Fruit fly (Drosophila melanogaster): ENCODE measurements around the gene CG11722.

The CG11722 gene

dm6 chr3R:10048842-10049527 lies 3.6 kb upstream of the CG11722 start, which contains the start of gene ohgt (continued):
- TF ChIP-seq CG6163 (GFP tag; IDR thresholded peaks at IDR 0.05) (no peak), CG32006 (GFP tag; optimal IDR thresholded peaks at IDR 0.05) (no peak), CG11294 (GFP tag; IDR thresholded peaks at IDR 0.05) (no peak), Hr38 (GFP tag; optimal IDR thresholded peaks at IDR 0.05) (no peak), CG10631 (GFP tag; optimal IDR thresholded peaks at IDR 0.05) (peak; percentile 31), dsx (GFP tag; optimal IDR thresholded peaks at IDR 0.05; ENCODE audit: poor library complexity, severe bottlenecking) (peak; percentile 21), Ets21C (GFP tag; optimal IDR thresholded peaks at IDR 0.05) (no peak), Eip93F (GFP tag; optimal IDR thresholded peaks at IDR 0.05) (no peak), fd59A (GFP tag; optimal IDR thresholded peaks at IDR 0.05) (peak; percentile 3), dac (GFP tag; optimal IDR thresholded peaks at IDR 0.05) (no peak), fd85E (GFP tag; optimal IDR thresholded peaks at IDR 0.05) (no peak), CG8632 (GFP tag; optimal IDR thresholded peaks at IDR 0.05) (no peak), CG9139 (GFP tag; optimal IDR thresholded peaks at IDR 0.05) (no peak), CG6792 (GFP tag; optimal IDR thresholded peaks at IDR 0.05) (no peak), CG34406 (GFP tag; optimal IDR thresholded peaks at IDR 0.05) (peak; percentile 33), achi (GFP tag; optimal IDR thresholded peaks at IDR 0.05) (peak; percentile 41), Ets96B (tag; optimal IDR thresholded peaks at IDR 0.05) (no peak), CG11902 (GFP tag; optimal IDR thresholded peaks at IDR 0.05) (no peak), CG8119 (GFP tag; IDR thresholded peaks at IDR 0.05) (no peak; the same call in 2 of the 3 replicates)

- no peak for TF ChIP-seq Eip78C (GFP tag)
- no peak for TF ChIP-seq Eip75B (GFP tag; optimal IDR thresholded peaks at IDR 0.05)
- TF ChIP-seq eg (GFP tag; IDR thresholded peaks at IDR 0.05), result no peak
- no peak for TF ChIP-seq ss (GFP tag; optimal IDR thresholded peaks at IDR 0.05)
- TF ChIP-seq CG8319 (GFP tag; optimal IDR thresholded peaks at IDR 0.05), result no peak
These were observed 3.3 kb upstream of the CG11722 start, which contains the start of gene CG12811 for dm6 chr3R:10048775-10048841. CG12811 (minus strand) TSS chr3R:10048797.

- TF ChIP-seq CG4318 (GFP tag; optimal IDR thresholded peaks at IDR 0.05), result no peak
- TF ChIP-seq dsx (GFP tag; optimal IDR thresholded peaks at IDR 0.05; ENCODE audit: poor library complexity, severe bottlenecking), result peak; percentile 16
- no peak for TF ChIP-seq CG1621 (tag; optimal IDR thresholded peaks at IDR 0.05)
- TF ChIP-seq cyc (GFP tag; optimal IDR thresholded peaks at IDR 0.05), result peak; percentile 47
- TF ChIP-seq lz (GFP tag; optimal IDR thresholded peaks at IDR 0.05), result peak; percentile 75
- peak; percentile 69; the same call in 2 of the 3 replicates for TF ChIP-seq CG8119 (GFP tag; IDR thresholded peaks at IDR 0.05)
- peak; percentile 29 for TF ChIP-seq CG7368 (GFP tag; optimal IDR thresholded peaks at IDR 0.05)
- peak; percentile 63 for TF ChIP-seq vri (GFP tag; optimal IDR thresholded peaks at IDR 0.05)
- no peak for TF ChIP-seq pdm3 (GFP tag; optimal IDR thresholded peaks at IDR 0.05)
- peak; percentile 34 for TF ChIP-seq Lpt (GFP tag; optimal IDR thresholded peaks at IDR 0.05)
- TF ChIP-seq Sox15 (GFP tag; optimal IDR thresholded peaks at IDR 0.05), result peak; percentile 57
- TF ChIP-seq salr (GFP tag; optimal IDR thresholded peaks at IDR 0.05), result peak in 1 of 2 experiments; percentile 60
- TF ChIP-seq spab (GFP tag; optimal IDR thresholded peaks at IDR 0.05), result no peak
- peak; percentile 64 for TF ChIP-seq CG3919 (GFP tag; optimal IDR thresholded peaks at IDR 0.05)
- no peak for TF ChIP-seq fkh (GFP tag; optimal IDR thresholded peaks at IDR 0.05)
- no peak for TF ChIP-seq CG16779 (tag; optimal IDR thresholded peaks at IDR 0.05)
- peak; percentile 62 for TF ChIP-seq CG11762 (GFP tag; optimal IDR thresholded peaks at IDR 0.05; ENCODE audit: insufficient read depth)
- peak; percentile 87 for TF ChIP-seq CG32006 (GFP tag; optimal IDR thresholded peaks at IDR 0.05)
- TF ChIP-seq CG9139 (GFP tag; optimal IDR thresholded peaks at IDR 0.05), result no peak
- TF ChIP-seq Blimp-1 (GFP tag; optimal IDR thresholded peaks at IDR 0.05), result peak; percentile 47
- TF ChIP-seq Ets96B (tag; optimal IDR thresholded peaks at IDR 0.05), result peak; percentile 41
- no peak for TF ChIP-seq Smox (GFP tag; optimal IDR thresholded peaks at IDR 0.05)
- peak; percentile 39 for TF ChIP-seq CG6808 (GFP tag; optimal IDR thresholded peaks at IDR 0.05)
- peak; percentile 95 for TF ChIP-seq svp (GFP tag)
- peak; percentile 5 for TF ChIP-seq dac (GFP tag; optimal IDR thresholded peaks at IDR 0.05)
- peak; percentile 93 for TF ChIP-seq Eip78C (GFP tag)
- TF ChIP-seq CG31627 (GFP tag; optimal IDR thresholded peaks at IDR 0.05), result peak; percentile 57
- TF ChIP-seq Hr4 (GFP tag; optimal IDR thresholded peaks at IDR 0.05), result peak; percentile 77
- peak; percentile 62 for TF ChIP-seq CG8632 (GFP tag; optimal IDR thresholded peaks at IDR 0.05)
- TF ChIP-seq CG6276 (GFP tag; optimal IDR thresholded peaks at IDR 0.05), result no peak
- TF ChIP-seq fd59A (GFP tag; optimal IDR thresholded peaks at IDR 0.05), result peak; percentile 28
- peak; percentile 77 for TF ChIP-seq topi (GFP tag; optimal IDR thresholded peaks at IDR 0.05)
These were observed 2.9 kb upstream of the CG11722 start for dm6 chr3R:10048035-10048774.

Measured in whole organism, prepupa.